Worm (Caenorhabditis elegans): Measurements from ENCODE around the gene B0228.1.

Gene B0228.1

DNA sequence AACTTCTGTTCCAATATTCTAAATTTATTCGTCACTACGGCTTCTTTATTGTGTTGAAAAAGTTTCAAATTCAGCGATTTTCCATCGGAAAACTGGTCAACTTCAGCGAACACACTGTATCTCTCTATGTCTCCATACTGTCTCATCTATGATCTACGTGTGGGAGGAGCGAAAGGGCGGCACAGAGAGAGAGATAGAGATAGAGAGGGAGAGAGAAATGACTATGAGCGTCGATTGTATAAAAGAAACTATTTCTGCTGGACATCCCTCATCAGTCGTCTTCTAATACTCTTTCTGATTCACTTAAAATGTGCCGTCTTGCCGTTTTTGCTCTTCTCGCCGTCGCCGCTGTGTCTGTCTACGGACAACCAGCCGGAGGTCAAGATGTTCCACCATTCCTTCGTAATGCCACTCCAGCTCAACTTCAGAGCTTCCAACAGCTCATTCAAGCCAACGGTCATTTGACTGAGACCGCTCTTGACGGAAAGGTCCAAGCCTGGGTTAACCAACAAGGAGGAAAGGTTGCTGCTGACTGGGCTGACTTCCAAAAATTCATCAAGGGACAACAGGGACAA, 35.3 kb downstream of the B0228.1 start, which contains the start of gene srlf-1:
srlf-1 (plus strand) TSS at position 268 of the 575 bp plus-strand sequence.
- TF ChIP-seq nhr-232 (tag; optimal IDR thresholded peaks at IDR 0.05) (no peak), ceh-6 (GFP tag; optimal IDR thresholded peaks at IDR 0.05) (no peak), ref-2 (tag; optimal IDR thresholded peaks at IDR 0.05) (no peak), lim-6 (tag; optimal IDR thresholded peaks at IDR 0.05) (no peak), hlh-15 (tag; optimal IDR thresholded peaks at IDR 0.05) (no peak), rnt-1 (tag; optimal IDR thresholded peaks at IDR 0.05) (no peak), ets-4 (tag; optimal IDR thresholded peaks at IDR 0.05) (no peak), K02D7.2 (tag; optimal IDR thresholded peaks at IDR 0.05) (no peak), ceh-22 (tag; optimal IDR thresholded peaks at IDR 0.05) (no peak), gmeb-2 (tag; optimal IDR thresholded peaks at IDR 0.05) (no peak), fkh-6 (tag; optimal IDR thresholded peaks at IDR 0.05) (no peak), ceh-2 (tag; optimal IDR thresholded peaks at IDR 0.05) (no peak), T23F11.4 (GFP tag; optimal IDR thresholded peaks at IDR 0.05) (no peak)

DNA sequence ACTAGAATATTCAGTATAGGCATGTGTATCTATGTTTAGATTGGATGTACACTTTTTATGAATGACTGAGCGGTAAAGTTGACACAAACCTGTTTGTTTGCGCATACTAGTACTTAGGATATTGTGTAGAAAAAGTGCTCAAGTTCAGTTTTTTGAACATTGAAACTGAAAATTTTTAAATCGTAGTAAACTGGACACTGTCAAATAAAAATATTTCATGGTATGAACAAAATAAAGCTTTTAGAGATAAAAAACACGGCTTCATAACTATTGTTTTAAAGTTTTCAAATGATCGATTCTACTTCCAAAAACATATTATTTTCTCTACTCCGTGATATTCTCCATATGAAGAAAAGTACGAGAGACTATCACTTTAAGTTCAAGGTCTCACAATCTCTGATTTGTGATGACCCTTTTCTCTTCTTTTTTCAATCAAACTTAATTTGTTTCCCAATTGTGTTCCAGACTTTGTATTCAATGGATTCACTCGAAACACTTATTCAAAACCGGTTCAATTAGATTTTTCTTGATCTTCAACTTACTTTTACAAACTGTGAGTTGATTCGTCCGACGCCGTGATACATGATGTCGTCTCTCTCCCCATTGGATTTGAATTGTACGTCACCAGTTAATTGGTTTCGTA, 36.4 kb downstream of the B0228.1 start:
- TF ChIP-seq ztf-16 (tag; optimal IDR thresholded peaks at IDR 0.05) (no peak), ceh-22 (tag; optimal IDR thresholded peaks at IDR 0.05) (no peak), fkh-6 (tag; optimal IDR thresholded peaks at IDR 0.05) (no peak), nhr-232 (tag; optimal IDR thresholded peaks at IDR 0.05) (no peak), lim-6 (tag; optimal IDR thresholded peaks at IDR 0.05) (no peak), hlh-8 (tag; optimal IDR thresholded peaks at IDR 0.05) (no peak), sox-2 (GFP tag; IDR thresholded peaks at IDR 0.05) (no peak), ceh-30 (tag; optimal IDR thresholded peaks at IDR 0.05) (no peak), unc-3 (GFP tag; conservative IDR thresholded peaks at IDR 0.05) (no peak), unc-3 (tag; optimal IDR thresholded peaks at IDR 0.05) (no peak), hlh-6 (tag; optimal IDR thresholded peaks at IDR 0.05) (no peak), ceh-48 (tag; optimal IDR thresholded peaks at IDR 0.05) (no peak), ceh-24 (tag; optimal IDR thresholded peaks at IDR 0.05) (no peak), pat-9 (tag; optimal IDR thresholded peaks at IDR 0.05) (no peak), pros-1 (tag; optimal IDR thresholded peaks at IDR 0.05) (no peak), sox-4 (tag; optimal IDR thresholded peaks at IDR 0.05) (no peak), gmeb-2 (tag; optimal IDR thresholded peaks at IDR 0.05) (no peak), C08G9.2 (tag; optimal IDR thresholded peaks at IDR 0.05) (no peak), lin-11 (tag; optimal IDR thresholded peaks at IDR 0.05) (no peak), ceh-45 (GFP tag; IDR thresholded peaks at IDR 0.05) (no peak), ref-2 (tag; optimal IDR thresholded peaks at IDR 0.05) (no peak)

- TF ChIP-seq npax-4 (tag; optimal IDR thresholded peaks at IDR 0.05) (no peak), sox-2 (GFP tag; IDR thresholded peaks at IDR 0.05) (no peak), K09A11.1 (tag; optimal IDR thresholded peaks at IDR 0.05; ENCODE audit: insufficient read depth) (no peak), madf-2 (tag; optimal IDR thresholded peaks at IDR 0.05) (no peak), ceh-9 (tag; optimal IDR thresholded peaks at IDR 0.05) (no peak), pha-4 (tag; optimal IDR thresholded peaks at IDR 0.05) (no peak), rnt-1 (tag; optimal IDR thresholded peaks at IDR 0.05) (no peak), dmd-4 (tag; optimal IDR thresholded peaks at IDR 0.05; ENCODE audit: borderline replicate concordance) (no peak), pros-1 (tag; optimal IDR thresholded peaks at IDR 0.05) (no peak), ceh-30 (tag; optimal IDR thresholded peaks at IDR 0.05) (no peak), eyg-1 (tag; optimal IDR thresholded peaks at IDR 0.05) (no peak), F13H6.1 (tag; optimal IDR thresholded peaks at IDR 0.05) (no peak)
Measured at ce11 chrII:7792514-7792913, 37.4 kb downstream of the B0228.1 start.

DNA sequence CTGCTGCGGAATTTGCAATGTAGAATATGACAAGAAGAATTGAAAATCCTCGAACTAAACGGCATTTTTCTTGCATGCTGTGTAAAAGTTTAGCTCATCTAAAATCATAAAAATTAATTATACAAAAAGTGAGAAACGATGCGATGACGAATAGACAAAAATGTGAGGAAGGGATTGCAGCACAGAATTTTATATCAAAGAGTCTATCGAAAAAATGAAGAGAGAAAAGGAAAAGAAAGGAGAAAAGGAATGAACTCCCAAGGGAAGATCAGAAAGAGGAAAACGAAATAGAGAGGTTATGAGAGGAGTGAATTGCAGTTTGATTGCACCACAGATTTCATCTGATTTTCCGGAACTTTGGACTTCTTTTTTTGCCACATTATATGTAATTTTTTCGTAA, 39.1 kb downstream of the B0228.1 start, which contains the start of gene glr-4:
glr-4 (minus strand) TSS at position 101 of the 400 bp plus-strand sequence.
- no peak for TF ChIP-seq C08G9.2 (tag; optimal IDR thresholded peaks at IDR 0.05)

Measured in whole organism, late embryonic.